Fruit fly (Drosophila melanogaster): ENCODE measurements around the gene CG17197.

The CG17197 gene

DNA sequence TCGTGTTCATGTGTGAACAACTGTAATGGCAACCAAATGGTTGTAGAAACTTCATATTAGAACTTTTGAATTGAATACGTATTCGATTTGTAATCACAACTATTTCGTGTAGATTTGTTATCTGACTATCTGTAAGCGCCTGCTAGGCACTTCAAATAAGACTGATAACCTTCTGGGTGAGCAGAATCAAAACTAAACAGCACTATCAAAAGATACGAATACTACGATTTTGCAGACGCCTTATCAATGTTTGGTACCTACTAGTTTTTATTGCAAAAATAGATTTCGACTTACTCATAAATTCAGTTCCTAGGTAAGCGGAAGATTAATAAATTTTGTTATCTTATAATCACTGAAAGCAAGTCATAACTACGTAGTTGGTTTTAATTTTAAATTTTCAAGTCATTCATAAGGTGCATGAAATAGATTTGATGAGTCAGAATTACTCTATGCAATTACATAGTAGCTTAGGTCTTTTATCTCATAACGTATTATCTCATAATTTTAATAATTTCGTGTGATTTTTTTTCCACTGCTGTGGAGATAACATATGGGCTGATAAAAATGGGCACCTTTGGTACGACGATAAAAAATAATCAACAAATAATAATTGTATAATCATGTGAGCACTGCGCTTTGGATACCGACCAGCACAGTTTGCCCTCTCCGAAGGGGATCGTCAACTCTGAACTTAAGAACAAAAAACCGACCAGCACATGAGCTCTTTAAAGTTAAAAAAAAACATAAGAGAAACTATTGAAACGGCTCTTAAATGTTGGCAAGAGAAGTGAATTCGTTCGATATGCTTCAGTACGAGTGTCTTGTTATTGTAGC is 40.0 kb downstream of the CG17197 start (continued):
- TF ChIP-seq lola (GFP tag; optimal IDR thresholded peaks at IDR 0.05) (no peak), hkb (optimal IDR thresholded peaks at IDR 0.05) (no peak), hkb (GFP tag; IDR thresholded peaks at IDR 0.05) (no peak), nau (GFP tag; optimal IDR thresholded peaks at IDR 0.05) (no peak), cad (GFP tag; optimal IDR thresholded peaks at IDR 0.05) (no peak), org-1 (GFP tag; optimal IDR thresholded peaks at IDR 0.05) (no peak), CG15269 (tag; optimal IDR thresholded peaks at IDR 0.05) (no peak), Trl (optimal IDR thresholded peaks at IDR 0.05) (peak; percentile 33 to 76), Trl (GFP tag; optimal IDR thresholded peaks at IDR 0.05) (no peak), tap (tag; optimal IDR thresholded peaks at IDR 0.05) (no peak), trh (GFP tag; optimal IDR thresholded peaks at IDR 0.05) (no peak), ash1 (GFP tag; optimal IDR thresholded peaks at IDR 0.05) (no peak), CG14050 (GFP tag; IDR thresholded peaks at IDR 0.05) (no peak), Hr78 (GFP tag; optimal IDR thresholded peaks at IDR 0.05) (peak in 1 of 2 experiments; percentile 85), kah (GFP tag; optimal IDR thresholded peaks at IDR 0.05) (no peak), CG1792 (GFP tag; optimal IDR thresholded peaks at IDR 0.05) (no peak), CG2129 (GFP tag; IDR thresholded peaks at IDR 0.05; ENCODE audit: partially characterized antibody) (no peak), CG17612 (GFP tag; IDR thresholded peaks at IDR 0.05) (no peak), sqz (GFP tag; optimal IDR thresholded peaks at IDR 0.05) (peak; percentile 47), zfh2 (GFP tag; optimal IDR thresholded peaks at IDR 0.05) (no peak), GATAe (GFP tag; conservative IDR thresholded peaks at IDR 0.05) (peak; percentile 18; the same call in 1 of the 2 replicates), CG11085 (GFP tag; IDR thresholded peaks at IDR 0.05) (no peak), kay (GFP tag; optimal IDR thresholded peaks at IDR 0.05) (no peak), CG3847 (GFP tag; IDR thresholded peaks at IDR 0.05) (no peak), Aef1 (GFP tag; IDR thresholded peaks at IDR 0.05) (no peak), Hsf (GFP tag; optimal IDR thresholded peaks at IDR 0.05) (no peak), CG34376 (GFP tag; optimal IDR thresholded peaks at IDR 0.05) (peak; percentile 33), sob (GFP tag; IDR thresholded peaks at IDR 0.05) (no peak), CG11695 (GFP tag; IDR thresholded peaks at IDR 0.05) (no peak), CG9437 (GFP tag; optimal IDR thresholded peaks at IDR 0.05) (no peak), chn (GFP tag; optimal IDR thresholded peaks at IDR 0.05) (no peak), zen2 (GFP tag; IDR thresholded peaks at IDR 0.05; ENCODE audit: partially characterized antibody) (no peak), corto (GFP tag; optimal IDR thresholded peaks at IDR 0.05) (no peak), peb (GFP tag; IDR thresholded peaks at IDR 0.05) (no peak), CG17359 (tag; optimal IDR thresholded peaks at IDR 0.05) (no peak), sug (tag; optimal IDR thresholded peaks at IDR 0.05) (peak; percentile 46), ttk (GFP tag; IDR thresholded peaks at IDR 0.05) (no peak), CG3281 (GFP tag; optimal IDR thresholded peaks at IDR 0.05) (no peak), CG3163 (GFP tag; optimal IDR thresholded peaks at IDR 0.05) (peak; percentile 87), ranshi (GFP tag; IDR thresholded peaks at IDR 0.05) (no peak), ems (GFP tag; optimal IDR thresholded peaks at IDR 0.05) (no peak), fru (optimal IDR thresholded peaks at IDR 0.05) (no peak), CG7372 (GFP tag; IDR thresholded peaks at IDR 0.05) (no peak), D19A (tag; optimal IDR thresholded peaks at IDR 0.05) (no peak), H15 (GFP tag; IDR thresholded peaks at IDR 0.05) (no peak), E2f1 (GFP tag; IDR thresholded peaks at IDR 0.05) (no peak), stc (GFP tag; IDR thresholded peaks at IDR 0.05) (no peak), CG11398 (GFP tag; optimal IDR thresholded peaks at IDR 0.05) (no peak), zf30C (GFP tag; optimal IDR thresholded peaks at IDR 0.05) (no peak), CG18599 (GFP tag; optimal IDR thresholded peaks at IDR 0.05) (no peak), danr (GFP tag; IDR thresholded peaks at IDR 0.05) (no peak), pb (GFP tag; optimal IDR thresholded peaks at IDR 0.05) (no peak)

Data from whole organism, embryonic.